Fruit fly (Drosophila melanogaster) S2 (cell line): ENCODE results near the gene SMC1.

Experiments
- CG8478 ChIP-seq: fragments of >200 bp; optimal IDR thresholded peaks from 2 replicates; lab custom pipeline; 2018
- CTCF ChIP-seq, 2 experiments: fragments of >200 bp; optimal IDR thresholded peaks; 2 replicates each; lab custom pipeline; 2018

The SMC1 gene

DNA sequence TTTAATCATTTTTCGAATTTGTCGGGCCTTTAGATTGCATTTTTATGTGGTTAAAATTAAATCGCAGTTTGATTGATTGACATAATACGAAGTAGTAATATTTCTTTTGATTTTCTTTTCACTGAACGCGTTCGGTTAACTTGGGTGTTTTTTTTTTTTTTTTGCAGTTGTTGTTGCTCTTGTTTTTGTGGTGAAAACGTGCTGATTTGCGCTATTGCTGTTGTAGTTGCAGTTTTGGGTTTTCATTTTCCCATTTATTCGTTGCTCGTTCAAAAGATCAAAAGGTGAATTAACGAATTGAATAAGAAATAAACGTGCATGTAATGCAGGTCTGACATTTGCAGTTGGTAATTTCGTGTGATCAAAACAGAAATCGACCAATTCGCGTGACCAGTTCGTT is 43.4 kb downstream of the SMC1 start:
- TF ChIP-seq CTCF (optimal IDR thresholded peaks at IDR 0.05; lab: Kevin White, UChicago) = no peak
- no peak for TF ChIP-seq CG8478 (lab: Kevin White, UChicago)

DNA sequence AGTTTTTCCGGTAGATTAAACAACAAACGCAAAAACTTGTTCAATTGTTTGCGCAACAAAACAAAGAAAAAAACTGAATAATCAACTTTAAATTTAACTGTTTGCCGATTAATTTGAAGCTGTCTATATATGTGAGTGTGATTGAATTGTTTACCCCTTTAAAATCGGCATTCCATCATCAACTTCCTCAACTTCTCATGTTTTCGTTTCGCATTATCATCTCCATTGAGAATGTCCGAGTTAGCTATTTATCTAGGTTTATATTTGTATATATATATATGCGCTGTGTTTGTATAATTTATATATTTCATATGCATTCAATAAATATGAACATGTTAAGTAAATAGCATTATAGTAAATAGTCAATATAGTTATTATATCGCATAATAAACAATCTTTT is 44.3 kb downstream of the SMC1 start:
- TF ChIP-seq CG8478 (lab: Kevin White, UChicago) (no peak), CTCF (optimal IDR thresholded peaks at IDR 0.05; lab: Kevin White, UChicago) (no peak)

DNA sequence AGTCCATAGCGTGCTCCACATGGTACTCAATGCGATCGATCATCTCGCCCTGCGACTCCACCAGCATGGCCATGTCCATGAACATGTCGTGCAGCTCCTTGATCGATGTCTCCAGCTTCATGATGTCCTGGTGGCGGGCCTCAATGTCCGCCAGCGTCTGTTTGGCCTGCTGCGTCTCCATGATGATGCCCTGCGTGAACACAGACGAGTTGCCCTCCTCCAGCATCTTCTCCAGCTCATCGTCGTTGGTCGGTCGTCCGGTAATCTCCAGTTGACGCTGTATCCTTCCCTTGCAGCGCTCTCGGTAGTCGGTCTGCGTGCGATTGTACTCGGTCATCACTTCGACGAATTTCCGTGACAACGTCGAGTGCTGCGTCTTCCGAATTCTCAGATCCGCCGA is 45.6 kb downstream of the SMC1 start:
- TF ChIP-seq CG8478 (lab: Kevin White, UChicago) (no peak), CTCF (optimal IDR thresholded peaks at IDR 0.05; lab: Kevin White, UChicago) (no peak)

DNA sequence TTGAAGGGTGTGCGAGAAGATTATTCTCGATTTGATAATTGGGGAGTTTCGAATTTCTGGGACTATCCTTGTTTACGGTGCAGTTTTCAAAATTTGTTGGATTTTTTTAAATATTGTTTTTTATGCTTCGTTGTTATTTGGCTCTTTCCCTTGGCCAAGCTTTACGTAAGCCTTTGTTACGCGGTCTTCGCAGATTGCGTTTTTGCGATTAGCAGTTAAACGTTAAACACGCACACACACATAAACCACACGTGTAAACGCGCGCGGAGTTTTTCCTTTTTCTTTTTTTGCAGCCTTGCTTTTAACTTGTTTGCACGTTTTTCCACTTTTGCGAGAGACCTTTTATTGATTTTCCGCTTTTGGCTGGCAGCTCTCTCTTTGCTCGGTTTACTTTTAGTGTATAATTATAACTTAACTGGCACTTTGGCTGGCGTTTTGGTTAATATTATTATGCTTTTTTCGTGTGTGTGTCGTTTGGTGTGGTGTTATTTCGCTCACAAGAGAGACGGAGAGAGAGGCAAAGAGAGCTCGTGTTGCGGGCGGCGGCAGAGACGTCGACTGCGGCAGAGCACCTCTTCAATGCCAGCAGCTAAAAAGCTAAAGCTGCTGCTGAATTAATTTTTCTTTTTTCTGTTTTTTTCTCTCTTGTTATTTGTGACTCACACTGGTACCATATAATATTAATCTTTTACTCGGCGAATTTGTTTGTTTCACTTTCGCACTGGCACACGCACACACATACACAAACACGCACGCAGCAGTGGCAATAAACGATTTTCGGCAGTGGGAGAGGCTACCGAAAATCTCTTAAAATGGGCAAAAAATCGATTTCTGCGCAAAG is 46.6 kb downstream of the SMC1 start:
- TF ChIP-seq CTCF (optimal IDR thresholded peaks at IDR 0.05; lab: Kevin White, UChicago) (no peak), CG8478 (lab: Kevin White, UChicago) (no peak)

DNA sequence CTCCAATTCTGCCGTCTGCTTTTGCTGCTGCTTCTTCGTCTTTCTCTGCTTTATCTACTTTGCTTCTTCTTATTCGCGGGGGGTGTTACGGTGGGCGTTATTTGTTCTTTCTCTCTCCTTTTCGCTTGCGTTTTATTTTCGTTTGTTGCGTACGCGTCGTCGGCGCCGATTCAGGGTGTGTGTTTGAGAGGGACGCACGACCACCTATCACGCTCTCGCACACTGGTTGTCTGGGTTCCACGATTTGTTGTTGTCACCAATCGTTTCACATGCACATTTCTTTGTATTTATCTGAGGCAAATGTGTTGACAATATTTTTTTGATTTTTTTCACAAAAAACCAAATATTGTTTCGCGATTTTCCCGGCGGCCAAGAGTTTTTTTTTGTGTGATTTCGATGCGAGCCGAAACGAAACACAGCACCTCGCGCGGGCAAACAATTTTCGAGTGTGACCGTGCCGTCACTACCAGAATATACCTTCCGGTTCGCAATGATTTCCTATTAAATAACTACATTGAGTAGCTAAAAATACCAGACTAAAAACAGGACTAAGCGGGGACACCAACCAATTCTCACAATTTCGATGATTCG is 47.3 kb downstream of the SMC1 start, which contains the start of gene Syx1A:
Gene Syx1A, minus strand, starts transcription at position 452 of the 591 bp plus-strand sequence.
- TF ChIP-seq CG8478 (lab: Kevin White, UChicago) (no peak), CTCF (optimal IDR thresholded peaks at IDR 0.05; lab: Kevin White, UChicago) (peak in 1 of 2 experiments; percentile 34)

DNA sequence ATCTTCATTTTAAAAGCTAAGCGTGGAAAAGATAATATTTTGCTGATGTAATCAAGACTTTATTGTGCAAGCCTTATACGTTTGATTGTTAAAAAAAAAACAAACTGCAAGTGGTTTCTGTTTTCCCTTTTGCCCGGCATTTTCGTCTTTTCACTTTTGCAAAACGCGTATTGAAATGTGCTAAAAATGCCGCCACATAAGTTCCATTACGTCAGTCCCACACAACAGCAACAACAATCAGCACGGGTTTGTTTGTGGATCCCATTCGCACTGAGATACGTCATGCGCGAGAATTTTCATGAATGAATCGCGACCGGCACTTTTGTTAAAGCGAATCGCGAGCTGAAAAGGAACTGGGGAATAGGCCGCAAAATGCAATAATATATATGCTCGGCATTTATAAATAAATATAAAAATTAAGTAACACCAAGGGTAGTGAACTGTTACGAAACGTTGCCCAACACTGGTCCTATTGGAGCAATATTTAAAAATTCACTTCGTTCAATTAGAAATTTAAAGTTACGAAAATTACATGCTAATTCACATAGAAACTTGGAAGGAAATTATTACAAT is 48.1 kb downstream of the SMC1 start:
- TF ChIP-seq CTCF (optimal IDR thresholded peaks at IDR 0.05; lab: Kevin White, UChicago) (no peak), CG8478 (lab: Kevin White, UChicago) (no peak)

DNA sequence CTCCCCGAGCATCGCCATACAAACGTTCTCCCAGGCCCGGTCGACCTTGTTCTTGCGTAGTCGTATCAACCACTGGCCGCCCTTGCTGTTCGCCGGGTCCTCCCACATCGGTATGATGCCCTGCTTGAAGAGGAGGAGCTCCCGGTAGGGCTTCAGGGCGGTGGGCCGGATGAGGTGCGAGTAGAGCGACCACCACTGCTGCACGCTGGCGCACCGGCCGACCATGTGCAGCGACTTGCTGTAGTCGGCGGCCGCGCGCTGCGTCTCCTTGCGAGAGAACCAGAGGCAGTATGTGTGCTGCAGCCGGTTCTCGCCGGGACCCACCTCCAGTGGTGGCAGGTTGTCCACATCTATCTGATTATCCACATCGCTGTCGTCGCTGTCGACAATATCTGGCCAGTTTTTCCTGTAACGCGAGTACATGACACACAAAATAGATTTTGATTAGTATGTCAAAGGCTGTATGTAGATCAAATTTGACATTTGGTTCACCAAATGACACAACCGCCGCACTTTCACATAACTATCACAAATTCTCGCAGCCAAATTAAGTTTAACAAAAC is 48.9 kb downstream of the SMC1 start, which contains the start of gene CG10694:
Gene CG10694, plus strand, starts transcription at position 513 of the 563 bp plus-strand sequence.
- TF ChIP-seq CG8478 (lab: Kevin White, UChicago) (no peak), CTCF (optimal IDR thresholded peaks at IDR 0.05; lab: Kevin White, UChicago) (no peak)

DNA sequence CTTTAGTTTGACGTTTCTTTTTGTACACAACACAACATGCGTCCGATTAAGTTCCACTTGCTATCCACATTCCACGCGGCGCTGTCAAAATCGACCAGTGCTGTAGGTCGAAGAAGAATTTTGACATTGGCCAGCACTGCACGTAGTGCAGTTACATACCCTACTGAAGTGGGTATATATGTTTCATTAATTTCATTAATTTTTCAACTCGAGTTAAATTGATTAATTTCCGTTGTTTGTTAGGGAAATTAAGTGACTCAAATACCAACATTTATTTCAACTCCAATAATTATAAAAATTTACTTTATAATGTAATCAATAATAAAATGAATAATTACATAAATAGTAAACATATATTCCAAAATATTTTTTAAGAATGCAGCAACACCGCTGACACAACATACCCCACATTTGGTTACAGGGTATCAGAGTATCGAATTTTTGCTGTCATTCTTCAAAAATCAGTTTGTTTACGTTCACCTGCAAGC is 50.9 kb downstream of the SMC1 start, which contains the start of the genes eIF4EHP and CG18428:
Gene eIF4EHP, minus strand, starts transcription at position 59 of the 488 bp plus-strand sequence.
Gene CG18428, plus strand, starts transcription at position 435 of the 488 bp plus-strand sequence.
- no peak for TF ChIP-seq CTCF (optimal IDR thresholded peaks at IDR 0.05; lab: Kevin White, UChicago)
